Worm (Caenorhabditis elegans) whole organism, mixed stage, embryonic: Measurements from ENCODE around the gene hpd-1.

Experiments
- bed-3 ChIP-seq: fragments of 200-800 bp; sonication (Bioruptor generic); optimal IDR thresholded peaks from 3 replicates; lab custom pipeline; 2018; ENCODE audit warnings: mild to moderate bottlenecking, missing genetic modification characterization, moderate library complexity, missing compliant biosample characterization
- ceh-43 ChIP-seq: fragments of 200-800 bp; sonication (Bioruptor generic); optimal IDR thresholded peaks from 2 replicates; lab custom pipeline; 2018; ENCODE audit warnings: mild to moderate bottlenecking, missing genetic modification characterization, moderate library complexity, missing compliant biosample characterization
- ces-1 ChIP-seq: fragments of 150-350 bp; optimal IDR thresholded peaks from 2 replicates; lab custom pipeline; 2014; ENCODE audit warnings: missing biosample characterization, missing genetic modification reagents, missing genetic modification characterization
- elt-3 ChIP-seq: fragments of 150-350 bp; optimal IDR thresholded peaks from 2 replicates; lab custom pipeline; 2014; ENCODE audit warnings: missing biosample characterization, missing genetic modification characterization
- lin-13 ChIP-seq: fragments of 150-350 bp; optimal IDR thresholded peaks from 2 replicates; lab custom pipeline; 2014; ENCODE audit warnings: missing biosample characterization, missing genetic modification characterization
- mab-5 ChIP-seq: fragments of 150-350 bp; optimal IDR thresholded peaks from 2 replicates; lab custom pipeline; 2014; ENCODE audit warnings: missing biosample characterization, missing genetic modification characterization
- nhr-237 ChIP-seq: fragments of 150-350 bp; optimal IDR thresholded peaks from 2 replicates; lab custom pipeline; 2014; ENCODE audit warnings: missing biosample characterization, missing genetic modification characterization
- nhr-28 ChIP-seq: fragments of 150-350 bp; optimal IDR thresholded peaks from 2 replicates; lab custom pipeline; 2014; ENCODE audit warnings: missing biosample characterization, missing genetic modification characterization

hpd-1 gene

DNA sequence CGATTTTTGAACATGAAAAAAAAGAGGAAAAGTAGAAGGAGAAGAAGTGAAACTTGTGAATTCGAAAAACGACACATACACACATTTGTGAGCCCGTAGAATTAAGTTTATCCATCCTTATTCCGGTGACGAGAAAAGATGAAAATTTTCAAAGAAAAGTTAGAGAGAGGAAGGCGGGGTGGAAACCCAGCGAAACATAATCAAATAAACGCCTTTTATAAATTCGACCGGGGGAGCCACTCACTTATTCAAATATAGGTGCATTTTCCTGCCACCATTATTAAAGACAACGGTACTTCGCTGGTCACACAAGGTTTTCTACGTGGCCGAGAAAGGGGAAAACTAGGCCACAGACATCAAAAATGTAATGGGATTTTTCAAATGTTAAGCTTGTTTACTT, 48.2 kb downstream of the hpd-1 start:
- TF ChIP-seq ceh-43 (GFP tag; lab: Kevin White, UChicago) (no peak), ces-1 (peak; percentile 87), mab-5 (tag; lab: Kevin White, UChicago) (no peak), bed-3 (GFP tag; lab: Kevin White, UChicago) (no peak), elt-3 (tag; lab: Kevin White, UChicago) (no peak), lin-13 (tag; lab: Kevin White, UChicago) (no peak), nhr-28 (tag; lab: Kevin White, UChicago) (no peak), nhr-237 (tag; lab: Kevin White, UChicago) (no peak)

DNA sequence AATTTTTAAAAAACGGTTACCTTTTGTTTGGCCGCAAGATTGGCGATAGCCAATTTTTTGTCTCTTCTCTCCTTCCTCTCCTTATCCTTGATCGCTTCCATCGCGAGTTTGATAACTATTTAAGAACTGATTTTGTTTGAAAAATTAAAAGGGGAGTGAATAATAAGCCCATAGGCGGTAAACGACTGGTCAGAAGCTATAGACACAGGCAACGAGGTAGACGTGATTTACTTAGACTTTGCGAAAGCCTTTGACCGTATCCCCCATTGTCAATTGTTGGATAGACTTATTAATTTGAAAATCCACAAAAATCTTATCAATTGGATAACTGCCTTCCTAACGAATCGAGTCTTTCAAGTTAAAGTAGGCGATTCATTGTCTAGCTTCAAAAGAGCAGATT, 50.9 kb downstream of the hpd-1 start, which contains the start of gene Y45F3A.5:
TSS of gene Y45F3A.5 (minus strand) at position 101 of the 400 bp plus-strand sequence.
- TF ChIP-seq lin-13 (tag; lab: Kevin White, UChicago) (no peak), elt-3 (tag; lab: Kevin White, UChicago) (no peak)
